Fruit fly (Drosophila melanogaster): ENCODE data around the gene Kaz1-ORFB.
A peak's percentile ranks its signal among the peaks of the same experiment; 100 is the strongest.

dm6 chr3L:205723-206284 lies 10.6 kb upstream of the Kaz1-ORFB start, which contains the start of the genes Gk1 and CG13876:
- TF ChIP-seq jim (GFP tag; optimal IDR thresholded peaks at IDR 0.05), result no peak
- TF ChIP-seq ey (GFP tag; optimal IDR thresholded peaks at IDR 0.05), result peak; percentile 84
- no peak for TF ChIP-seq GATAd (GFP tag; optimal IDR thresholded peaks at IDR 0.05)

Data from whole organism, wandering third instar larva.